Fruit fly (Drosophila melanogaster): ENCODE results near the gene CG18649.

DNA sequence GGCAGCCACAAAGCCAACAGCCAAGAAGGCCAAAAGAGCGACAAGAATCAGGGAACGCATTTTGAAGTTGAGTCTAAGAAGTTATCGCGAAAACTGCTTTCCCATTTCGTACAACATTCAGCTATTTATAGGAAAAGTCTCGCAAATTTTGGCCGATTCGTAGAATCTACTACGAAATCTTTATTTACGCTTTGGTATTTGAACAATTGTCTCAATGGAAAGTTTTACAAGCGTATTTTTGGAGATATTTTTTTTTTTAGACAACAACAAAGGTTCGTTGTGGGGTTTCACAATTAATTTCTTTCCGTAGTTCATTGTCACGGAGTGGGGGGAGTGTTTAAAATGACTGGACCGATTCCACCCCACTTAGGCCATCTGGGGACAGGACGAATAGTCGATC, 3.2 kb downstream of the CG18649 start, which contains the start of gene CG12310:
- no peak for TF ChIP-seq foxo (GFP tag; optimal IDR thresholded peaks at IDR 0.05)
- no peak for TF ChIP-seq dsf (GFP tag; optimal IDR thresholded peaks at IDR 0.05; ENCODE audit: borderline replicate concordance)
- TF ChIP-seq Abd-B (GFP tag; optimal IDR thresholded peaks at IDR 0.05): no peak
- no peak for TF ChIP-seq Mio (GFP tag; optimal IDR thresholded peaks at IDR 0.05)
- no peak for TF ChIP-seq N (GFP tag; optimal IDR thresholded peaks at IDR 0.05)
- no peak for TF ChIP-seq dmrt93B (GFP tag; optimal IDR thresholded peaks at IDR 0.05)
- TF ChIP-seq psq (GFP tag; optimal IDR thresholded peaks at IDR 0.05): no peak
- TF ChIP-seq Hr78 (GFP tag; optimal IDR thresholded peaks at IDR 0.05): no peak
- no peak for TF ChIP-seq br (GFP tag; optimal IDR thresholded peaks at IDR 0.05)
